Worm (Caenorhabditis elegans): ENCODE measurements around the gene math-5.
"Not testable (repeated sequence)": the region's sequence is repeated elsewhere in the genome, so short reads cannot be mapped to it uniquely, and the experiment has no call there.

- TF ChIP-seq zag-1, spr-1 (tag; optimal IDR thresholded peaks at IDR 0.05): not testable (repeated sequence)
Measured at ce11 chrII:1855447-1855846, 27.2 kb downstream of the math-5 start.
